Worm (Caenorhabditis elegans): ENCODE data around the gene lec-10.

lec-10 gene

DNA sequence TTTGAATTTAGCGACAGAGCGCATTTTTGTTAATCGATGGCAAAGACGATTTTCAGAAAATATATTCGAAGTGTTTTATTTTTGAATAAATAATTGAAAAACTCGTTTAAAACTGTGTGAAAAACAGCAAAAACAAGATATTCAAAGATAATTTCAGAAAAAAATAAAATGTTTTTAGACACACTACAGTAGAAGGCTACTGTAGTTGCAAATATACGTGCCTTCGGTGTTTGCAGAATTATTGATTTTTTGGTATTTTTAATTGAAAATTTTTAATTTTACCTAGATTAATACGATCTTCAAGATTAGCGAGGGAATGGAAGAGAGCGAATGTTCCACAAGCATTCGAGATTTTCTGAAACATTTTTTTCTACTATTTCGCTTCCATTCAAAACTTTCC, 21.7 kb upstream of the lec-10 start:
- no peak for TF ChIP-seq hmg-4 (GFP tag; optimal IDR thresholded peaks at IDR 0.05)

ce11 chrV:6509717-6510116, 20.8 kb upstream of the lec-10 start, which contains the start of gene ubh-2:
ubh-2 (minus strand) TSS chrV:6509817.
- no peak for TF ChIP-seq hmbx-1 (tag; optimal IDR thresholded peaks at IDR 0.05)
- TF ChIP-seq tbx-37 (GFP tag; conservative IDR thresholded peaks at IDR 0.05): no peak
- TF ChIP-seq hmg-4 (GFP tag; optimal IDR thresholded peaks at IDR 0.05): no peak
- TF ChIP-seq sea-1 (GFP tag; conservative IDR thresholded peaks at IDR 0.05): no peak
- no peak for TF ChIP-seq B0310.2 (tag; optimal IDR thresholded peaks at IDR 0.05)
- no peak for TF ChIP-seq tbx-11 (GFP tag; IDR thresholded peaks at IDR 0.05)
- TF ChIP-seq ceh-13 (GFP tag; optimal IDR thresholded peaks at IDR 0.05): no peak
- no peak for TF ChIP-seq scrt-1 (GFP tag; IDR thresholded peaks at IDR 0.05)
- TF ChIP-seq ets-7 (tag; optimal IDR thresholded peaks at IDR 0.05): no peak
- TF ChIP-seq ama-1 (optimal IDR thresholded peaks at IDR 0.05): no peak
- TF ChIP-seq F13C5.2 (tag; optimal IDR thresholded peaks at IDR 0.05): no peak
- TF ChIP-seq pes-1 (GFP tag; IDR thresholded peaks at IDR 0.05): no peak
- TF ChIP-seq ceh-36 (tag; optimal IDR thresholded peaks at IDR 0.05): no peak
- TF ChIP-seq flt-1 (GFP tag; IDR thresholded peaks at IDR 0.05): no peak
- no peak for TF ChIP-seq tra-4 (tag; optimal IDR thresholded peaks at IDR 0.05)
- TF ChIP-seq aly-1 (tag; optimal IDR thresholded peaks at IDR 0.05): no peak
- TF ChIP-seq hnd-1 (tag; optimal IDR thresholded peaks at IDR 0.05): no peak

DNA sequence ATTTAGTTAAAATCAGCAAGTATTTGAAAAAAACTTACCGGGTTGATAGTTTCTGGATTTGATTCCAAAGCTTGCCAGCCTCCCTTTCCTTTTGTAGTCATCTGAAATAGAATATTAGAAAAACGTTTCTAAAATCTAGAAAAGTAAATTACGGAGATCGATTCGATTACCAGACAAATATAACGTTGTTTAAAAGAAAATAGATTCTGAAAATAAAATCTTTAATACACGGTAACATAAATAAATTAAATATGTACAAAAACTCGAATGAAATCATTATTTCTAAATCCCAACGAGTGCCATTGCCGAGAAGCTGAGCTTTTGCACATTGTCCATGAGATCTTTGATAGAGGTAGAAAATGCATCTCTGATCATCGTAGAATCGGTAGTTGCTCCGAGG, 19.8 kb upstream of the lec-10 start, which contains the start of gene ubh-3:
ubh-3 (minus strand) TSS at position 101 of the 400 bp plus-strand sequence.
- TF ChIP-seq tra-4 (tag; optimal IDR thresholded peaks at IDR 0.05) (no peak), hmg-4 (GFP tag; optimal IDR thresholded peaks at IDR 0.05) (no peak), ceh-36 (tag; optimal IDR thresholded peaks at IDR 0.05) (no peak), scrt-1 (GFP tag; IDR thresholded peaks at IDR 0.05) (no peak), ceh-13 (GFP tag; optimal IDR thresholded peaks at IDR 0.05) (no peak), pes-1 (GFP tag; IDR thresholded peaks at IDR 0.05) (no peak), flt-1 (GFP tag; IDR thresholded peaks at IDR 0.05) (no peak), tbx-11 (GFP tag; IDR thresholded peaks at IDR 0.05) (no peak), aly-1 (tag; optimal IDR thresholded peaks at IDR 0.05) (no peak), tbx-37 (GFP tag; conservative IDR thresholded peaks at IDR 0.05) (no peak), F13C5.2 (tag; optimal IDR thresholded peaks at IDR 0.05) (no peak), B0310.2 (tag; optimal IDR thresholded peaks at IDR 0.05) (no peak), ama-1 (optimal IDR thresholded peaks at IDR 0.05) (no peak), hmbx-1 (tag; optimal IDR thresholded peaks at IDR 0.05) (no peak), ets-7 (tag; optimal IDR thresholded peaks at IDR 0.05) (no peak), sea-1 (GFP tag; conservative IDR thresholded peaks at IDR 0.05) (no peak), hnd-1 (tag; optimal IDR thresholded peaks at IDR 0.05) (no peak)

DNA sequence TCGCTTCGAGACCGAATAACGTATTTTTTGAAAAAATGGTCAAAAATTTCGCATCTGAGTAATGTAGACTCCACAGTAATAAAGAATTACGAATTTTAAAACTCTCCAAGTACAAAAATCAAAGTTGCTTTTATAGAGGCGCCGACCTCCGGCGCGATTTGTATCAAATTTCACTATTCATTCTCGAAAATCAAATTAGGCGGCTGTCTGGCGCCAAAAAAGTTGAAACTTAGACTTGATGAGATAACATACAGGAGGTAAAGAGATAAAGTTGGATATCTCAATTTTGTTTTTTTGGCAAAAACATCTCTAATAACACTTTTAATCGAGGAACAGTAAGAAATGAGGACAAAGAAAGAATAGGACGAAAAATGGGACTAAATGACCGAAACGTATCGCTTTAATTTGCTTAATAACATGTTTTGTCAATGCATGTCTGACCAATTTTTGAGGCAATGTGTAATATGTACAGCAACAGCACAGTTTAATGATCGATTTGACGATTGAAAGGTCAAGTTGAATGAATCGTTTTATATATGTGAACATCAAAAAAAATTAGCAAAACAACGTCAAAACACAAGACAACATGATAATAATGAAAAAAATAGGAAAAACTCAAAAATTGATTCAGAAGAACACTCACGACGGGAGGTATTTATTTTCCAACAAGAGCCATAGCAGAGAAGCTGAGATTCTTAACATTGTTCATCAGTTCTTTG, 17.5 kb upstream of the lec-10 start:
- TF ChIP-seq ets-7 (tag; optimal IDR thresholded peaks at IDR 0.05): no peak
- no peak for TF ChIP-seq tra-4 (tag; optimal IDR thresholded peaks at IDR 0.05)

DNA sequence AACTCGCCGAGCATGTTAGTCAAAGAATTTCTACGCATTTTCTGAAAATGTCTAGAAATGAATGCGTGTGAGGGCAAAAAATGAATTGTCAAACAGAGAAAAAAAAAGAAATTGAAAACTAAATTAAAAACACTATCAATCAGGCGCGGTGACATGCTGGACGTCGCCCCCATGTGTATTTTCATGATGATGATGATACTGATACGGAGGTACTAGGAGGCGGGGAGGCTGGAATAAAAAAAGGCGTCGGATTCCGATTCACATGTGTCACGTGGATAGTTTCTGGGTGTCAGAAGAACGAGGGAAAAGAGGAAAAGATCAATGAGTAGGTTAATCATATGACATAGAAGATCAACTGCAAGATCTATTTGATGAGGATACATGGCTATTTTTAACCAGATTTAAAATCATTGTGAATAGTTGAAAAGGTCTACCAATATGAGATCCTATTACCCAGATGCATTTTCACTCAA, 16.5 kb upstream of the lec-10 start, which contains the start of gene W01A11.7:
W01A11.7 (minus strand) TSS at position 51 of the 473 bp plus-strand sequence.
- TF ChIP-seq hmg-4 (GFP tag; optimal IDR thresholded peaks at IDR 0.05) (no peak), pes-1 (GFP tag; IDR thresholded peaks at IDR 0.05) (no peak), F13C5.2 (tag; optimal IDR thresholded peaks at IDR 0.05) (no peak), tbx-11 (GFP tag; IDR thresholded peaks at IDR 0.05) (no peak), ets-7 (tag; optimal IDR thresholded peaks at IDR 0.05) (no peak), hmbx-1 (tag; optimal IDR thresholded peaks at IDR 0.05) (no peak), hnd-1 (tag; optimal IDR thresholded peaks at IDR 0.05) (no peak), scrt-1 (GFP tag; IDR thresholded peaks at IDR 0.05) (no peak)

- TF ChIP-seq ama-1 (optimal IDR thresholded peaks at IDR 0.05): no peak
- TF ChIP-seq aly-1 (tag; optimal IDR thresholded peaks at IDR 0.05): no peak
- TF ChIP-seq F13C5.2 (tag; optimal IDR thresholded peaks at IDR 0.05): no peak
- TF ChIP-seq flt-1 (GFP tag; IDR thresholded peaks at IDR 0.05): no peak
- no peak for TF ChIP-seq tra-4 (tag; optimal IDR thresholded peaks at IDR 0.05)
- TF ChIP-seq pes-1 (GFP tag; IDR thresholded peaks at IDR 0.05): no peak
Measured at ce11 chrV:6504131-6504827, 15.4 kb upstream of the lec-10 start, which contains the start of gene moc-2. moc-2 (minus strand) TSS chrV:6504181.

DNA sequence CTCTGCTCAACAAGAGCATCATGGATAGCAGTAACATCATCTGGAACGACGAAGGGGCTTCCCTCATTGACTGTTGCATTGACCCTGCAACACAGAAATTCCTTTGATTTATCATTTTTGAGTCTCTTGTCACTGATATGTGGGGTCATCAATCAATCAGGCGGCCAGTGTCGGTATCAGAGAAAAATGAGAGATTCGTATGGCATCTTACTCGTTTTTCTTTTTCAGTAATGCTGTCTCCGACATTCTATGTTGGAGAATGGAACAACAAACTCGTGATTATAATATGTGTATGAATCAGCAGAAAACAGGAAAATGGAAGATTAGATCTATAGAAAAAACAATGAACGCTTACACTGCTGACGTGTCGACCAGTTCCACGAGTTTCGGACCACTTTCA, 14.2 kb upstream of the lec-10 start:
- TF ChIP-seq ceh-13 (GFP tag; optimal IDR thresholded peaks at IDR 0.05): no peak
- TF ChIP-seq B0310.2 (tag; optimal IDR thresholded peaks at IDR 0.05): no peak

DNA sequence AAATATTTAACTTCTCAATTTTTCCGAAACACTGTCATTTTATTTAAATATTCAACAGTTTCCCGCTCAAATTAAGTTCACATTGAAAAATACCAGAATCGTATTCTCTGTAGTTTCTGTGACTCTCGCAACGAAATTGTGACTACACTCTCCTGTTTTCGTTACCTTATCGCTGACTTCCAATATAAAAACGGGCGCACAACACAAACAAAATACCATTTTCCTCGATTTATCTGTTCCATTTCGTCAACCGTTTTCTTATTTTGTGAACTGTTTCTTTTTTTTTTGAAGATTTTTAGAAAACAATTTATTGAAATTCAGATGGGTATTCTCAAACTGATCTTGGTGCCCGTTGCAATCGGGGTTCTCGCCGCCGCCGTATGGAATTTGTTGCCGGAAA, 10.0 kb upstream of the lec-10 start, which contains the start of gene W01A11.1:
W01A11.1 (plus strand) TSS at position 322 of the 400 bp plus-strand sequence.
- TF ChIP-seq sea-1 (GFP tag; conservative IDR thresholded peaks at IDR 0.05): no peak
- no peak for TF ChIP-seq aly-1 (tag; optimal IDR thresholded peaks at IDR 0.05)
- TF ChIP-seq tra-4 (tag; optimal IDR thresholded peaks at IDR 0.05): no peak
- no peak for TF ChIP-seq hmbx-1 (tag; optimal IDR thresholded peaks at IDR 0.05)
- no peak for TF ChIP-seq ama-1 (optimal IDR thresholded peaks at IDR 0.05)
- no peak for TF ChIP-seq ceh-36 (tag; optimal IDR thresholded peaks at IDR 0.05)
- no peak for TF ChIP-seq B0310.2 (tag; optimal IDR thresholded peaks at IDR 0.05)
- TF ChIP-seq tbx-37 (GFP tag; conservative IDR thresholded peaks at IDR 0.05): no peak
- TF ChIP-seq flt-1 (GFP tag; IDR thresholded peaks at IDR 0.05): no peak
- TF ChIP-seq scrt-1 (GFP tag; IDR thresholded peaks at IDR 0.05): no peak
- TF ChIP-seq tbx-11 (GFP tag; IDR thresholded peaks at IDR 0.05): no peak
- no peak for TF ChIP-seq hmg-4 (GFP tag; optimal IDR thresholded peaks at IDR 0.05)

Data from whole organism, early embryonic.